Worm (Caenorhabditis elegans) whole organism, L2 larva: ENCODE data around the gene cutl-22.

Source experiments
- C34F6.9 ChIP-seq: fragments of 150-350 bp; optimal IDR thresholded peaks from 2 replicates; lab custom pipeline; 2014; ENCODE audit warnings: missing biosample characterization, missing genetic modification characterization
- F13H6.1 ChIP-seq: sonication (generic microtip); optimal IDR thresholded peaks from 2 replicates; lab custom pipeline; 2016; ENCODE audit warnings: missing genetic modification characterization, missing compliant biosample characterization
- R02D3.7 ChIP-seq: fragments of 150-350 bp; optimal IDR thresholded peaks from 2 replicates; lab custom pipeline; 2014; ENCODE audit warnings: missing biosample characterization, missing genetic modification characterization
- Y55F3AM.14 ChIP-seq: fragments of 200-800 bp; sonication (Bioruptor generic); optimal IDR thresholded peaks from 2 replicates; lab custom pipeline; 2018; ENCODE audit warnings: mild to moderate bottlenecking, missing genetic modification characterization, missing compliant biosample characterization
- ZK546.5 ChIP-seq: sonication (generic microtip); optimal IDR thresholded peaks from 2 replicates; lab custom pipeline; 2017; ENCODE audit warnings: missing biosample characterization, missing genetic modification characterization
- blmp-1 ChIP-seq: sonication (generic microtip); optimal IDR thresholded peaks from 2 replicates; lab custom pipeline; 2017; ENCODE audit warnings: missing genetic modification characterization, mild to moderate bottlenecking, missing compliant biosample characterization, antibody characterized with exemption, moderate library complexity; ENCODE audit not compliant: insufficient read depth
- ceh-82 ChIP-seq: fragments of 150-350 bp; optimal IDR thresholded peaks from 2 replicates; lab custom pipeline; 2014; ENCODE audit warnings: missing biosample characterization, missing genetic modification characterization
- dmd-4 ChIP-seq: sonication (generic microtip); optimal IDR thresholded peaks from 2 replicates; lab custom pipeline; 2017; ENCODE audit warnings: missing biosample characterization, missing genetic modification characterization
- elt-1 ChIP-seq: fragments of 150-350 bp; optimal IDR thresholded peaks from 2 replicates; lab custom pipeline; 2014; ENCODE audit warnings: missing biosample characterization, missing genetic modification characterization
- elt-3 ChIP-seq: sonication (generic microtip); optimal IDR thresholded peaks from 2 replicates; lab custom pipeline; 2017; ENCODE audit warnings: missing biosample characterization, missing genetic modification characterization
- fos-1 ChIP-seq: fragments of 150-350 bp; optimal IDR thresholded peaks from 2 replicates; lab custom pipeline; 2014; ENCODE audit warnings: missing biosample characterization, missing genetic modification characterization
- gmeb-1 ChIP-seq: fragments of 150-350 bp; optimal IDR thresholded peaks from 2 replicates; lab custom pipeline; 2014; ENCODE audit warnings: missing biosample characterization, missing genetic modification characterization
- lin-11 ChIP-seq: fragments of 150-350 bp; sonication (generic microtip); optimal IDR thresholded peaks from 2 replicates; lab custom pipeline; 2014; ENCODE audit warnings: missing biosample characterization, missing genetic modification characterization, inconsistent platforms, mixed read lengths
- lin-13 ChIP-seq: fragments of 150-350 bp; optimal IDR thresholded peaks from 2 replicates; lab custom pipeline; 2014; ENCODE audit warnings: missing biosample characterization, missing genetic modification reagents, missing genetic modification characterization
- lin-39 ChIP-seq: fragments of 150-350 bp; optimal IDR thresholded peaks from 2 replicates; lab custom pipeline; 2014; ENCODE audit warnings: missing biosample characterization, missing genetic modification reagents, missing genetic modification characterization
- lsy-2 ChIP-seq, 2 experiments: fragments of 150-350 bp in 1 of 2; sonication (generic microtip) in 1 of 2; optimal IDR thresholded peaks; 2 replicates each; lab custom pipeline; 2014 to 2017; ENCODE audit warnings: missing biosample characterization in 2 of 2, missing genetic modification characterization in 2 of 2
- mab-5 ChIP-seq: fragments of 150-350 bp; optimal IDR thresholded peaks from 2 replicates; lab custom pipeline; 2014; ENCODE audit warnings: missing biosample characterization, missing genetic modification characterization
- mbf-1 ChIP-seq: sonication (generic microtip); optimal IDR thresholded peaks from 2 replicates; lab custom pipeline; 2017; ENCODE audit warnings: missing biosample characterization, missing genetic modification characterization
- mdl-1 ChIP-seq, 2 experiments: fragments of 150-350 bp in 1 of 2; sonication (generic microtip) in 1 of 2; optimal IDR thresholded peaks; 2 replicates each; lab custom pipeline; 2017; ENCODE audit warnings: missing biosample characterization in 2 of 2, missing genetic modification characterization in 2 of 2
- nhr-10 ChIP-seq: sonication (generic microtip); optimal IDR thresholded peaks from 2 replicates; lab custom pipeline; 2017; ENCODE audit warnings: missing biosample characterization, missing genetic modification characterization
- nhr-11 ChIP-seq: fragments of 150-350 bp; optimal IDR thresholded peaks from 2 replicates; lab custom pipeline; 2014; ENCODE audit warnings: missing biosample characterization, missing genetic modification characterization
- nhr-12 ChIP-seq: fragments of 150-350 bp; optimal IDR thresholded peaks from 2 replicates; lab custom pipeline; 2014; ENCODE audit warnings: missing biosample characterization, missing genetic modification characterization
- nhr-129 ChIP-seq: fragments of 150-350 bp; optimal IDR thresholded peaks from 2 replicates; lab custom pipeline; 2014; ENCODE audit warnings: missing biosample characterization, missing genetic modification characterization
- nhr-21 ChIP-seq: fragments of 150-350 bp; optimal IDR thresholded peaks from 2 replicates; lab custom pipeline; 2014; ENCODE audit warnings: missing biosample characterization, missing genetic modification characterization
- nhr-237 ChIP-seq: fragments of 150-350 bp; optimal IDR thresholded peaks from 2 replicates; lab custom pipeline; 2014; ENCODE audit warnings: missing biosample characterization, missing genetic modification characterization
- nhr-25 ChIP-seq: fragments of 150-350 bp; sonication (generic microtip); optimal IDR thresholded peaks from 3 replicates; lab custom pipeline; 2014; ENCODE audit warnings: missing biosample characterization, missing genetic modification characterization
- nhr-6 ChIP-seq: fragments of 150-350 bp; optimal IDR thresholded peaks from 2 replicates; lab custom pipeline; 2014; ENCODE audit warnings: missing biosample characterization, missing genetic modification characterization
- nhr-77 ChIP-seq: fragments of 150-350 bp; optimal IDR thresholded peaks from 2 replicates; lab custom pipeline; 2014; ENCODE audit warnings: missing biosample characterization, missing genetic modification characterization
- peb-1 ChIP-seq: fragments of 150-350 bp; optimal IDR thresholded peaks from 2 replicates; lab custom pipeline; 2014; ENCODE audit warnings: missing biosample characterization, missing genetic modification characterization
- sem-4 ChIP-seq: fragments of 150-350 bp; optimal IDR thresholded peaks from 2 replicates; lab custom pipeline; 2014; ENCODE audit warnings: missing biosample characterization, missing genetic modification reagents, missing genetic modification characterization
- skn-1 ChIP-seq: sonication (generic microtip); optimal IDR thresholded peaks from 2 replicates; lab custom pipeline; 2017; ENCODE audit warnings: missing biosample characterization, missing genetic modification characterization
- sma-9 ChIP-seq, 2 experiments: fragments of 150-350 bp in 1 of 2; sonication (generic microtip) in 1 of 2; optimal IDR thresholded peaks; 2 replicates each; lab custom pipeline; 2014 to 2016; ENCODE audit warnings: missing genetic modification characterization in 2 of 2, mild to moderate bottlenecking in 1 of 2, missing biosample characterization in 1 of 2, missing compliant biosample characterization in 1 of 2, missing genetic modification reagents in 1 of 2, moderate library complexity in 1 of 2
- unc-39 ChIP-seq: fragments of 150-350 bp; optimal IDR thresholded peaks from 2 replicates; lab custom pipeline; 2014; ENCODE audit warnings: missing biosample characterization, missing genetic modification characterization
- unc-55 ChIP-seq: fragments of 150-350 bp; sonication (generic microtip); optimal IDR thresholded peaks from 3 replicates; lab custom pipeline; 2014; ENCODE audit warnings: missing biosample characterization, missing genetic modification reagents, missing genetic modification characterization
- unc-62 ChIP-seq: fragments of 150-350 bp; optimal IDR thresholded peaks from 2 replicates; lab custom pipeline; 2014; ENCODE audit warnings: missing biosample characterization, missing genetic modification reagents, missing genetic modification characterization
- ztf-1 ChIP-seq: fragments of 200-800 bp; sonication (Bioruptor generic); conservative IDR thresholded peaks from 2 replicates; pipeline ENCODE4 v1.3.6; 2022; ENCODE audit warnings: missing genetic modification characterization, missing compliant biosample characterization
- ztf-11 ChIP-seq: sonication (generic microtip); optimal IDR thresholded peaks from 2 replicates; lab custom pipeline; 2017; ENCODE audit warnings: missing biosample characterization, missing genetic modification characterization
- ztf-4 ChIP-seq: fragments of 150-350 bp; optimal IDR thresholded peaks from 2 replicates; lab custom pipeline; 2014; ENCODE audit warnings: missing biosample characterization, missing genetic modification characterization

The cutl-22 gene

DNA sequence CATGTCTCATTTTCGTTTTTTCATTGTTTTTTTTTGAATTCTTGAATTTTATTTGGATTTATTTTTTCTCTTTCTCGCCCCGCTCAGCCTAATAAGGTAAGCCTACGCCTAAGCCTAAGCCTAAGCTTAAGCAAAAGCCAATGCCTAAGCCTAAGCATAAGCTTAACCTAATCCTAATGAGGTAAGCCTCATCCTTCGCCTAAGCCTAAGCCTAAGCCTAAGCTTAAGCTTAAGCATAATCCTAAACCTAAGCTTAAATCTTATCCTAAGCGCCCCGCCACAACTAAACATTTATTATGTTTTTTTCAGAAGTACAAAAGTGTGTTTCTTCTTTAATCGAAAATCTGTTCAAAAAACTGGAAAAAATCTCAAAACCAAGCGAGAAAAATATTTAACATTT is 29.4 kb upstream of the cutl-22 start:
- TF ChIP-seq unc-39 (tag; lab: Kevin White, UChicago) (no peak), lin-13 (GFP tag; lab: Kevin White, UChicago) (no peak), fos-1 (tag; lab: Kevin White, UChicago) (no peak), nhr-129 (tag; lab: Kevin White, UChicago) (no peak), elt-3 (tag; lab: Kevin White, UChicago) (no peak), lin-11 (tag; lab: Kevin White, UChicago) (no peak), ztf-11 (tag; lab: Kevin White, UChicago) (no peak), dmd-4 (tag; lab: Kevin White, UChicago) (no peak), nhr-21 (tag; lab: Kevin White, UChicago) (no peak), lin-39 (tag; lab: Kevin White, UChicago) (no peak), nhr-77 (tag; lab: Kevin White, UChicago) (no peak), peb-1 (tag; lab: Kevin White, UChicago) (no peak)

DNA sequence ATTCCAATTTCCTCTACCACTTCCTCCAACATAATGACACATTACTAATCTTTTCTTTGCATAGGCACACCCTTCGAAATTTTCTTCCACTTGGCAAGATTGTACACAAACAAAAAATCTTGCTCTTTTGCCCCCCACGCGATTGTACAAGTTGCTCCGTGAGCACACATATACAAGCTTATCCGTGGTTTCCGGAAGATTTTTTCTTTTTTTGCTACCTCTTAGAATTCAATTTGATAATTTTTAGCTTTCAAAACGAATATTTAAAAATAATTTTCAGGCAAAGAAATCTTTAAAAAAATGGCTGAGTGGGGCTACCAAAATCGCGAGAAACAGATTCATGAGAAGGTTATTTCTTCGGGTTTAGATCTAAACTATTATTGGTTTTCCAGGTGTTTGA is 28.9 kb upstream of the cutl-22 start, which contains the start of gene Y50D4B.1:
TSS of gene Y50D4B.1 (plus strand) at position 301 of the 400 bp plus-strand sequence.
- TF ChIP-seq mab-5 (tag; lab: Kevin White, UChicago) (no peak), sma-9 (GFP tag; optimal IDR thresholded peaks at IDR 0.05; lab: Kevin White, UChicago) (no peak), sma-9 (tag; optimal IDR thresholded peaks at IDR 0.05; lab: Kevin White, UChicago) (no peak), C34F6.9 (tag; lab: Kevin White, UChicago) (no peak), ztf-11 (tag; lab: Kevin White, UChicago) (no peak), skn-1 (tag; lab: Kevin White, UChicago) (no peak), ZK546.5 (tag; lab: Kevin White, UChicago) (no peak), unc-55 (GFP tag; lab: Kevin White, UChicago) (no peak), gmeb-1 (tag; lab: Kevin White, UChicago) (no peak), nhr-11 (tag; lab: Kevin White, UChicago) (no peak), nhr-12 (tag; lab: Kevin White, UChicago) (no peak), Y55F3AM.14 (GFP tag; lab: Kevin White, UChicago) (no peak), elt-1 (no peak), mbf-1 (tag; lab: Kevin White, UChicago) (no peak), nhr-25 (no peak), mdl-1 (tag; optimal IDR thresholded peaks at IDR 0.05; lab: Kevin White, UChicago) (no peak), unc-62 (GFP tag; lab: Kevin White, UChicago) (no peak), ztf-1 (GFP tag; lab: Robert Waterston, UW) (no peak), nhr-129 (tag; lab: Kevin White, UChicago) (no peak), lsy-2 (tag; optimal IDR thresholded peaks at IDR 0.05; lab: Kevin White, UChicago) (no peak), R02D3.7 (no peak)

DNA sequence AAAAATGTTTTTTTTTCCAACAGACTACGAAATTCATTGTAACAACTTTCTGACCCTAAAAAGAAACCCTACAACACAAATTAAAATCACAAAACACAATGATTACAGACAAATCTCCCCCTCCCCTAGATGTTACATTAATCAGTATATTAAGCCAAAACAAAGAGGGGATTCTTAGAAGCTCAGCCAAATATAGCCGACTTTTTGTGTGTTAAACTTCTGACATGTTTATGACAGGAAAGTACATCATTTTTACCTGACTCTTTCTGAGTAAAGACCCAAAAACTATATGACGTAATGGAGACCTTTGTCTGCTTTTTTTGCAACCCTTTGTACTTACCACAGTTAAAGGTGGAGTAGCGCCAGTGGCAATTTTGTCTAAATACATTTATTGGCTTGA is 21.4 kb upstream of the cutl-22 start:
- TF ChIP-seq ceh-82 (tag; lab: Kevin White, UChicago) (no peak), dmd-4 (tag; lab: Kevin White, UChicago) (no peak), F13H6.1 (no peak), nhr-11 (tag; lab: Kevin White, UChicago) (no peak), sem-4 (tag; lab: Kevin White, UChicago) (no peak), nhr-25 (no peak), ZK546.5 (tag; lab: Kevin White, UChicago) (no peak), nhr-237 (tag; lab: Kevin White, UChicago) (no peak), nhr-6 (tag; lab: Kevin White, UChicago) (no peak), nhr-21 (tag; lab: Kevin White, UChicago) (no peak), elt-1 (no peak), ztf-4 (tag; lab: Kevin White, UChicago) (no peak), unc-39 (tag; lab: Kevin White, UChicago) (no peak), nhr-10 (tag; lab: Kevin White, UChicago) (no peak), unc-62 (GFP tag; lab: Kevin White, UChicago) (no peak), nhr-12 (tag; lab: Kevin White, UChicago) (no peak), blmp-1 (tag; lab: Kevin White, UChicago) (no peak), peb-1 (tag; lab: Kevin White, UChicago) (no peak), ztf-1 (GFP tag; lab: Robert Waterston, UW) (no peak)
